Worm (Caenorhabditis elegans) whole organism, L3 larva: ENCODE data around the gene C27B7.7.

Experiments used
- R02D3.7 ChIP-seq: fragments of 150-350 bp; optimal IDR thresholded peaks from 2 replicates; lab custom pipeline; 2014; ENCODE audit warnings: missing biosample characterization, missing genetic modification characterization
- ZK546.5 ChIP-seq: sonication (generic microtip); optimal IDR thresholded peaks from 2 replicates; lab custom pipeline; 2017; ENCODE audit warnings: missing biosample characterization, missing genetic modification characterization
- aly-2 ChIP-seq: fragments of 150-350 bp; optimal IDR thresholded peaks from 2 replicates; lab custom pipeline; 2014; ENCODE audit warnings: missing biosample characterization, missing genetic modification characterization
- ama-1 ChIP-seq: fragments of 150-350 bp; optimal IDR thresholded peaks from 2 replicates; lab custom pipeline; 2018
- ceh-16 ChIP-seq: sonication (generic microtip); optimal IDR thresholded peaks from 2 replicates; lab custom pipeline; 2017; ENCODE audit warnings: missing biosample characterization, missing genetic modification characterization
- ceh-28 ChIP-seq: fragments of 150-350 bp; optimal IDR thresholded peaks from 2 replicates; lab custom pipeline; 2014; ENCODE audit warnings: missing biosample characterization, missing genetic modification reagents, missing genetic modification characterization
- ceh-82 ChIP-seq: fragments of 150-350 bp; optimal IDR thresholded peaks from 2 replicates; lab custom pipeline; 2014; ENCODE audit warnings: missing biosample characterization, missing genetic modification characterization
- ceh-9 ChIP-seq: sonication (generic microtip); optimal IDR thresholded peaks from 2 replicates; lab custom pipeline; 2018; ENCODE audit warnings: missing biosample characterization, missing genetic modification characterization
- daf-12 ChIP-seq: fragments of 150-350 bp; optimal IDR thresholded peaks from 2 replicates; lab custom pipeline; 2014; ENCODE audit warnings: missing biosample characterization, missing genetic modification reagents, missing genetic modification characterization
- egl-27 ChIP-seq: sonication (generic microtip); optimal IDR thresholded peaks from 4 replicates; lab custom pipeline; 2017; ENCODE audit warnings: missing biosample characterization, missing genetic modification reagents, missing genetic modification characterization
- egl-5 ChIP-seq: fragments of 150-350 bp; optimal IDR thresholded peaks from 2 replicates; lab custom pipeline; 2017; ENCODE audit warnings: missing biosample characterization, missing genetic modification reagents, missing genetic modification characterization, inconsistent platforms
- elt-1 ChIP-seq: fragments of 150-350 bp; optimal IDR thresholded peaks from 2 replicates; lab custom pipeline; 2014; ENCODE audit warnings: missing biosample characterization, missing genetic modification characterization
- elt-2 ChIP-seq: sonication (generic microtip); optimal IDR thresholded peaks from 2 replicates; lab custom pipeline; 2016; ENCODE audit warnings: missing genetic modification reagents, mild to moderate bottlenecking, missing genetic modification characterization, missing compliant biosample characterization
- elt-3 ChIP-seq, 3 experiments: fragments of 150-350 bp in 1 of 3; sonication (generic microtip) in 2 of 3; optimal IDR thresholded peaks; 2 replicates in 2 of 3; 4 replicates in 1 of 3; lab custom pipeline; 2014 to 2017; ENCODE audit warnings: missing biosample characterization in 3 of 3, missing genetic modification characterization in 3 of 3
- eor-1 ChIP-seq, 2 experiments: fragments of 150-350 bp; optimal IDR thresholded peaks; 2 replicates each; lab custom pipeline; 2014 to 2018; ENCODE audit warnings: missing biosample characterization in 2 of 2, missing genetic modification characterization in 2 of 2
- fkh-10 ChIP-seq: sonication (generic microtip); optimal IDR thresholded peaks from 2 replicates; lab custom pipeline; 2017; ENCODE audit warnings: missing biosample characterization, missing genetic modification reagents, missing genetic modification characterization
- fkh-2 ChIP-seq: fragments of 150-350 bp; optimal IDR thresholded peaks from 2 replicates; lab custom pipeline; 2014; ENCODE audit warnings: missing biosample characterization, missing genetic modification reagents, missing genetic modification characterization
- fos-1 ChIP-seq: fragments of 150-350 bp; optimal IDR thresholded peaks from 2 replicates; lab custom pipeline; 2014; ENCODE audit warnings: missing biosample characterization, missing genetic modification characterization
- hmg-11 ChIP-seq: sonication (generic microtip); optimal IDR thresholded peaks from 2 replicates; lab custom pipeline; 2016; ENCODE audit warnings: missing genetic modification characterization, missing compliant biosample characterization
- jun-1 ChIP-seq: fragments of 150-350 bp; optimal IDR thresholded peaks from 2 replicates; lab custom pipeline; 2014; ENCODE audit warnings: missing biosample characterization, missing genetic modification reagents, missing genetic modification characterization
- lin-15B ChIP-seq: fragments of 150-350 bp; optimal IDR thresholded peaks from 2 replicates; lab custom pipeline; 2014; ENCODE audit warnings: missing biosample characterization, missing genetic modification characterization
- lin-39 ChIP-seq: fragments of 150-350 bp; optimal IDR thresholded peaks from 2 replicates; lab custom pipeline; 2018; ENCODE audit warnings: missing biosample characterization, missing genetic modification reagents, missing genetic modification characterization
- lsy-12 ChIP-seq: sonication (generic microtip); optimal IDR thresholded peaks from 2 replicates; lab custom pipeline; 2016; ENCODE audit warnings: mild to moderate bottlenecking, missing genetic modification characterization, missing compliant biosample characterization
- mml-1 ChIP-seq: fragments of 150-350 bp; sonication (generic microtip); optimal IDR thresholded peaks from 3 replicates; lab custom pipeline; 2014; ENCODE audit warnings: missing biosample characterization, missing genetic modification characterization
- nhr-11 ChIP-seq: fragments of 150-350 bp; optimal IDR thresholded peaks from 2 replicates; lab custom pipeline; 2014; ENCODE audit warnings: missing biosample characterization, missing genetic modification characterization
- nhr-12 ChIP-seq: fragments of 150-350 bp; optimal IDR thresholded peaks from 2 replicates; lab custom pipeline; 2014; ENCODE audit warnings: missing biosample characterization, missing genetic modification characterization
- nhr-23 ChIP-seq: fragments of 150-350 bp; optimal IDR thresholded peaks from 2 replicates; lab custom pipeline; 2014; ENCODE audit warnings: missing biosample characterization, missing genetic modification reagents, missing genetic modification characterization
- nhr-237 ChIP-seq: fragments of 150-350 bp; optimal IDR thresholded peaks from 2 replicates; lab custom pipeline; 2014; ENCODE audit warnings: missing biosample characterization, missing genetic modification characterization
- nhr-28 ChIP-seq: fragments of 150-350 bp; optimal IDR thresholded peaks from 2 replicates; lab custom pipeline; 2014; ENCODE audit warnings: missing biosample characterization, missing genetic modification characterization
- nhr-43 ChIP-seq: sonication (generic microtip); optimal IDR thresholded peaks from 2 replicates; lab custom pipeline; 2016; ENCODE audit warnings: mild to moderate bottlenecking, missing genetic modification characterization, missing compliant biosample characterization; ENCODE audit not compliant: poor library complexity, severe bottlenecking
- nhr-67 ChIP-seq: fragments of 150-350 bp; optimal IDR thresholded peaks from 2 replicates; lab custom pipeline; 2014; ENCODE audit warnings: missing biosample characterization, missing genetic modification characterization
- nhr-76 ChIP-seq: fragments of 150-350 bp; sonication (generic microtip); optimal IDR thresholded peaks from 5 replicates; lab custom pipeline; 2014; ENCODE audit warnings: missing biosample characterization, missing genetic modification characterization
- nhr-77 ChIP-seq: fragments of 150-350 bp; optimal IDR thresholded peaks from 2 replicates; lab custom pipeline; 2014; ENCODE audit warnings: missing biosample characterization, missing genetic modification characterization
- pha-4 ChIP-seq: fragments of 150-350 bp; optimal IDR thresholded peaks from 2 replicates; lab custom pipeline; 2014; ENCODE audit warnings: missing biosample characterization, missing genetic modification reagents, missing genetic modification characterization
- sea-2 ChIP-seq: fragments of 150-350 bp; sonication (generic microtip); optimal IDR thresholded peaks from 4 replicates; lab custom pipeline; 2014; ENCODE audit warnings: missing biosample characterization, missing genetic modification reagents, missing genetic modification characterization
- skn-1 ChIP-seq: fragments of 150-350 bp; optimal IDR thresholded peaks from 2 replicates; lab custom pipeline; 2014; ENCODE audit warnings: missing biosample characterization, missing genetic modification characterization
- tbx-2 ChIP-seq: sonication (generic microtip); optimal IDR thresholded peaks from 2 replicates; lab custom pipeline; 2016; ENCODE audit warnings: mild to moderate bottlenecking, missing genetic modification characterization, missing compliant biosample characterization
- unc-39 ChIP-seq: sonication (generic microtip); optimal IDR thresholded peaks from 4 replicates; lab custom pipeline; 2017; ENCODE audit warnings: missing biosample characterization, missing genetic modification characterization
- unc-62 ChIP-seq: fragments of 150-350 bp; sonication (generic microtip); optimal IDR thresholded peaks from 4 replicates; lab custom pipeline; 2014; ENCODE audit warnings: missing biosample characterization, missing genetic modification reagents, missing genetic modification characterization
- ztf-11 ChIP-seq: fragments of 150-350 bp; optimal IDR thresholded peaks from 2 replicates; lab custom pipeline; 2014; ENCODE audit warnings: missing biosample characterization, missing genetic modification characterization
- ztf-4 ChIP-seq: fragments of 150-350 bp; optimal IDR thresholded peaks from 2 replicates; lab custom pipeline; 2014; ENCODE audit warnings: missing biosample characterization, missing genetic modification characterization

Gene C27B7.7

ce11 chrIV:8906743-8907142 lies at the start of gene C27B7.7:
Gene C27B7.7, plus strand, starts transcription at chrIV:8907043.
- TF ChIP-seq egl-5 (tag; lab: Kevin White, UChicago): no peak
- TF ChIP-seq sea-2 (GFP tag; lab: Kevin White, UChicago): no peak
- TF ChIP-seq ztf-4 (tag; lab: Kevin White, UChicago): no peak
- TF ChIP-seq nhr-43 (tag; lab: Kevin White, UChicago): no peak
- no peak for TF ChIP-seq aly-2 (tag; lab: Kevin White, UChicago)
- no peak for TF ChIP-seq mml-1 (tag; lab: Kevin White, UChicago)
- TF ChIP-seq nhr-237 (tag; lab: Kevin White, UChicago): no peak
- TF ChIP-seq hmg-11 (tag; lab: Kevin White, UChicago): no peak
- no peak for TF ChIP-seq elt-1 (tag; lab: Kevin White, UChicago)
- TF ChIP-seq fkh-10 (GFP tag; lab: Kevin White, UChicago): no peak
- TF ChIP-seq ama-1 (lab: Kevin White, UChicago): no peak
- TF ChIP-seq lsy-12 (tag; lab: Kevin White, UChicago): no peak
- TF ChIP-seq nhr-11 (tag; lab: Kevin White, UChicago): no peak
- TF ChIP-seq R02D3.7 (tag; lab: Kevin White, UChicago): no peak
- no peak for TF ChIP-seq ceh-82 (tag; lab: Kevin White, UChicago)
- no peak for TF ChIP-seq elt-2 (tag; lab: Kevin White, UChicago)
- TF ChIP-seq eor-1 (tag; optimal IDR thresholded peaks at IDR 0.05; lab: Kevin White, UChicago): no peak
- no peak for TF ChIP-seq ceh-9 (tag; lab: Kevin White, UChicago)

- peak; percentile 13 for TF ChIP-seq nhr-23 (tag; lab: Kevin White, UChicago)
- TF ChIP-seq unc-39 (tag; lab: Kevin White, UChicago): no peak
Observed at ce11 chrIV:8864672-8865071, 42.2 kb upstream of the C27B7.7 start.

ce11 chrIV:8865343-8865742 lies 41.5 kb upstream of the C27B7.7 start, which contains the start of gene C09G9.1:
Gene C09G9.1, minus strand, starts transcription at chrIV:8865485.
- TF ChIP-seq fkh-10 (GFP tag; lab: Kevin White, UChicago) (no peak), R02D3.7 (tag; lab: Kevin White, UChicago) (no peak), nhr-43 (tag; lab: Kevin White, UChicago) (no peak), nhr-23 (tag; lab: Kevin White, UChicago) (no peak), pha-4 (tag; lab: Kevin White, UChicago) (peak; percentile 44), eor-1 (tag; optimal IDR thresholded peaks at IDR 0.05; lab: Kevin White, UChicago) (no peak), hmg-11 (tag; lab: Kevin White, UChicago) (no peak), skn-1 (tag; lab: Kevin White, UChicago) (no peak), egl-27 (tag; lab: Kevin White, UChicago) (no peak), ZK546.5 (tag; lab: Kevin White, UChicago) (no peak), elt-2 (tag; lab: Kevin White, UChicago) (peak; percentile 67), ceh-28 (tag; lab: Kevin White, UChicago) (no peak), ceh-9 (tag; lab: Kevin White, UChicago) (no peak)

- TF ChIP-seq ztf-11 (tag; lab: Kevin White, UChicago): no peak
- TF ChIP-seq elt-1 (tag; lab: Kevin White, UChicago): no peak
- no peak for TF ChIP-seq nhr-11 (tag; lab: Kevin White, UChicago)
- no peak for TF ChIP-seq elt-3 (tag; optimal IDR thresholded peaks at IDR 0.05; lab: Kevin White, UChicago)
- TF ChIP-seq sea-2 (GFP tag; lab: Kevin White, UChicago): no peak
- TF ChIP-seq ceh-9 (tag; lab: Kevin White, UChicago): no peak
- TF ChIP-seq ceh-16 (tag; lab: Kevin White, UChicago): no peak
- TF ChIP-seq aly-2 (tag; lab: Kevin White, UChicago): no peak
- no peak for TF ChIP-seq tbx-2 (tag; lab: Kevin White, UChicago)
- TF ChIP-seq jun-1 (tag; lab: Kevin White, UChicago): peak; percentile 16
- no peak for TF ChIP-seq egl-27 (tag; lab: Kevin White, UChicago)
- peak; percentile 49 for TF ChIP-seq nhr-23 (tag; lab: Kevin White, UChicago)
- no peak for TF ChIP-seq nhr-67 (tag; lab: Kevin White, UChicago)
- TF ChIP-seq egl-5 (tag; lab: Kevin White, UChicago): peak; percentile 35
- TF ChIP-seq nhr-77 (tag; lab: Kevin White, UChicago): no peak
- peak; percentile 81 for TF ChIP-seq pha-4 (tag; lab: Kevin White, UChicago)
- TF ChIP-seq fkh-2 (tag; lab: Kevin White, UChicago): no peak
- TF ChIP-seq skn-1 (tag; lab: Kevin White, UChicago): no peak
- TF ChIP-seq lin-15B (tag; lab: Kevin White, UChicago): peak; percentile 21
- TF ChIP-seq daf-12 (tag; lab: Kevin White, UChicago): no peak
- TF ChIP-seq nhr-76: no peak
- peak; percentile 23 for TF ChIP-seq lsy-12 (tag; lab: Kevin White, UChicago)
- TF ChIP-seq lin-39 (tag; lab: Kevin White, UChicago): peak; percentile 49
- TF ChIP-seq ceh-28 (tag; lab: Kevin White, UChicago): no peak
- TF ChIP-seq nhr-12: no peak
- no peak for TF ChIP-seq ztf-4 (tag; lab: Kevin White, UChicago)
- peak; percentile 84 for TF ChIP-seq unc-62 (GFP tag; lab: Kevin White, UChicago)
- TF ChIP-seq fos-1 (tag; lab: Kevin White, UChicago): peak; percentile 37
- no peak for TF ChIP-seq nhr-28 (tag; lab: Kevin White, UChicago)
- peak; percentile 57 for TF ChIP-seq ama-1 (lab: Kevin White, UChicago)
- TF ChIP-seq unc-39 (tag; lab: Kevin White, UChicago): no peak
- TF ChIP-seq mml-1 (tag; lab: Kevin White, UChicago): no peak
- TF ChIP-seq ceh-82 (tag; lab: Kevin White, UChicago): no peak
- TF ChIP-seq fkh-10 (GFP tag; lab: Kevin White, UChicago): no peak
- TF ChIP-seq eor-1 (tag; optimal IDR thresholded peaks at IDR 0.05; lab: Kevin White, UChicago): no peak
- no peak for TF ChIP-seq R02D3.7 (tag; lab: Kevin White, UChicago)
- TF ChIP-seq nhr-237 (tag; lab: Kevin White, UChicago): no peak
- peak; percentile 39 for TF ChIP-seq hmg-11 (tag; lab: Kevin White, UChicago)
- TF ChIP-seq ZK546.5 (tag; lab: Kevin White, UChicago): no peak
Observed at ce11 chrIV:8866092-8866491, 40.8 kb upstream of the C27B7.7 start.
